Worm (Caenorhabditis elegans): ENCODE data around the gene acl-1.

DNA sequence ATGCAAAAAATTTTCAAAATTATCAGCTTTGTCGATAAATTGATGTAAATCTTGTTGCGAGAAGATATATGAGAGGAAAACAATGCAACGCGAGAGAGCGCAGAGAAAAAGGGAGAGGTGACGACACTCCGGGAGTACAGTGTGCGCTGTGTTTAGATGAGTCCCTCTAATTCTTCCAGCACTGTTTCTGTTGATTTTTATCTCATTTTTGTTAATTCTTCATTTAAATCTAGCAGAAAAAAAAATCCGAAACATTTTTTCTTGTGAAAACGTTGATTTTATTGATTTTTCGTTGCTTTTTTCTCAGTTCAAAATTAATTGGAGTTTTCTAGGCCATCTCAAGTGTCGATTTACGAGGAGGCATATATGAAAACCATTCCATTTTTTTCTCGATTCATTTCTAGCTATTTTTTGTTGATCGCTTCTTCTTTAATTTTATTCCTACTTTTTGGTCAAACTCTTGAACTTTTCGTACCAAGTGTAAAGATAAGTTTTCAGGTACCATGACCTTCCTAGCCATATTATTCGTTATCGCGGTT is at the start of gene acl-1:
- TF ChIP-seq odd-2 (tag; optimal IDR thresholded peaks at IDR 0.05) (no peak), pha-4 (tag; optimal IDR thresholded peaks at IDR 0.05) (no peak), ceh-34 (tag; optimal IDR thresholded peaks at IDR 0.05) (peak; percentile 54), pros-1 (tag; optimal IDR thresholded peaks at IDR 0.05) (no peak), sox-4 (tag; optimal IDR thresholded peaks at IDR 0.05) (no peak), madf-2 (tag; optimal IDR thresholded peaks at IDR 0.05) (no peak), hlh-30 (tag; optimal IDR thresholded peaks at IDR 0.05; ENCODE audit: insufficient read depth) (no peak), ceh-24 (tag; optimal IDR thresholded peaks at IDR 0.05) (no peak), K09A11.1 (tag; optimal IDR thresholded peaks at IDR 0.05; ENCODE audit: insufficient read depth) (no peak), F13H6.1 (tag; optimal IDR thresholded peaks at IDR 0.05) (peak; percentile 44), dmd-4 (tag; optimal IDR thresholded peaks at IDR 0.05; ENCODE audit: borderline replicate concordance) (no peak), pqm-1 (tag; optimal IDR thresholded peaks at IDR 0.05) (no peak), hlh-8 (tag; optimal IDR thresholded peaks at IDR 0.05) (peak; percentile 18), unc-55 (GFP tag; optimal IDR thresholded peaks at IDR 0.05) (no peak)

All from whole organism, late embryonic.